Fruit fly (Drosophila melanogaster) whole organism, pupa: ENCODE measurements around the gene ash1.

Experiments
- CG8301 ChIP-seq: fragments of 200-800 bp; sonication (Bioruptor generic); optimal IDR thresholded peaks from 2 replicates; lab custom pipeline; 2018; ENCODE audit warnings: missing biosample characterization, mild to moderate bottlenecking, missing genetic modification characterization
- D1 ChIP-seq: fragments of 200-800 bp; sonication (Bioruptor generic); optimal IDR thresholded peaks from 2 replicates; lab custom pipeline; 2018; ENCODE audit warnings: missing biosample characterization, mild to moderate bottlenecking, missing genetic modification characterization, moderate library complexity
- EcR ChIP-seq: fragments of 200-800 bp; sonication (Bioruptor generic); optimal IDR thresholded peaks from 3 replicates; lab custom pipeline; 2019; ENCODE audit warnings: missing biosample characterization, missing genetic modification characterization, mild to moderate bottlenecking, moderate library complexity, missing genetic modification reagents

DNA sequence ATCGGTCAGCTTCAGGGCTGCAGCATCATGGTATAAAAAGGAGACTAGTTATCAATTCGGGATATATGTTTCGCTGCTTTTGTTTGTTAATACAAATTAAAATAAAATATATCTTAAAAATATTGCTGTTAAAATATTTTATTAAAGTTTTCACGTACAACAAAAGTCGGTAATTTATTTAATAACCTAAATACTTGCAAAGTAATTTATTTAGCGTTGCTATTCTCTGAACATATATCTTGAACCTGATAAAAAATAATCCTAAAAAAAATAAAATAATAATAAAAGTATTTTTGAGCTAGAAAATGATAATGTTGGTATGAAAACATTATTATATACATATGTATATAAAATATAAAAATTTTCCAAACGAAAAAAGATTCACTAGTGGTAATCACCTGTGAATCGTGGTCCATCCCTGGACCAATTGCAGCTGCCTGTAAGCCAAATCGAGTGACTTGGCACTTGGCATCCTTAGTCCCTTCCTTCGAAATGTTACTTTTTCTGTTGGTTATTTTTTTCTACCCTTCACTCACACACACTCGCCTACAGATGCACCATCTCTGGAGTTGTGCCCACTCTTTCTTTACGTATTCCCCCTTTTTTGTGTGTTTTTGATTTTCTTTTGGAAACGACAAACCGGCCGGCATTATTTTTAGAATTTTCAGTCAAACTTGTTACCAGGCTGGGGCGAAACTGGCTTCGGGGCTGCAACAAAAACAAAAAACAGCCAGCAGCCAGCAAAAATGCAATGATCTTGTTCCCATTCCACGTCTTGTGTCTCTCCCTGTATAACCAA, 41.2 kb downstream of the ash1 start:
- TF ChIP-seq D1 (tag; lab: Kevin White, UChicago) (peak; percentile 79), EcR (GFP tag; lab: Kevin White, UChicago) (peak; percentile 74), CG8301 (tag; lab: Kevin White, UChicago) (peak; percentile 14)
